Fruit fly (Drosophila melanogaster) whole organism, adult: ENCODE results near the gene lectin-29Ca.
A peak's percentile ranks its signal among the peaks of the same experiment; 100 is the strongest.

Source experiments
- CG11617 ChIP-seq: fragments of 200-800 bp; sonication (Bioruptor generic); optimal IDR thresholded peaks from 2 replicates; lab custom pipeline; 2017; ENCODE audit warnings: mild to moderate bottlenecking, missing biosample characterization, missing genetic modification reagents, missing genetic modification characterization
- CG12768 ChIP-seq: fragments of 200-800 bp; sonication (Bioruptor generic); optimal IDR thresholded peaks from 2 replicates; lab custom pipeline; 2017; ENCODE audit warnings: missing biosample characterization, missing genetic modification characterization, mild to moderate bottlenecking, moderate library complexity, missing genetic modification reagents
- CG14711 ChIP-seq: fragments of 200-800 bp; sonication (Bioruptor generic); optimal IDR thresholded peaks from 2 replicates; lab custom pipeline; 2018; ENCODE audit warnings: missing biosample characterization, mild to moderate bottlenecking, missing genetic modification characterization, moderate library complexity
- CG33017 ChIP-seq: fragments of 200-800 bp; sonication (Bioruptor generic); optimal IDR thresholded peaks from 2 replicates; lab custom pipeline; 2018; ENCODE audit warnings: missing biosample characterization, mild to moderate bottlenecking, missing genetic modification characterization, moderate library complexity
- CG5204 ChIP-seq: fragments of 200-800 bp; sonication (Bioruptor generic); optimal IDR thresholded peaks from 2 replicates; lab custom pipeline; 2016; ENCODE audit warnings: missing biosample characterization, missing genetic modification characterization
- CG7101 ChIP-seq: fragments of 200-800 bp; sonication (Bioruptor generic); optimal IDR thresholded peaks from 2 replicates; lab custom pipeline; 2018; ENCODE audit warnings: missing biosample characterization, mild to moderate bottlenecking, missing genetic modification characterization, moderate library complexity
- Clk ChIP-seq: fragments of 200-800 bp; sonication (Bioruptor generic); optimal IDR thresholded peaks from 2 replicates; lab custom pipeline; 2017; ENCODE audit warnings: missing biosample characterization, missing genetic modification characterization
- Crg-1 ChIP-seq: fragments of 200-800 bp; sonication (Bioruptor generic); optimal IDR thresholded peaks from 2 replicates; lab custom pipeline; 2016; ENCODE audit warnings: missing biosample characterization, missing genetic modification characterization
- Mnt ChIP-seq: fragments of 200-800 bp; sonication (Bioruptor generic); optimal IDR thresholded peaks from 2 replicates; lab custom pipeline; 2016; ENCODE audit warnings: missing biosample characterization, mild to moderate bottlenecking, missing genetic modification characterization
- bab1 ChIP-seq: fragments of 200-800 bp; sonication (Bioruptor generic); optimal IDR thresholded peaks from 3 replicates; lab custom pipeline; 2019; ENCODE audit warnings: missing biosample characterization, mild to moderate bottlenecking, missing genetic modification characterization, moderate library complexity
- cic ChIP-seq: fragments of 200-800 bp; sonication (Bioruptor generic); optimal IDR thresholded peaks from 2 replicates; lab custom pipeline; 2017; ENCODE audit warnings: missing biosample characterization, mild to moderate bottlenecking, missing genetic modification characterization, moderate library complexity
- kay ChIP-seq: fragments of 200-800 bp; sonication (Bioruptor generic); peaks from one replicate; lab custom pipeline; 2016; ENCODE audit warnings: missing biosample characterization, missing genetic modification characterization, borderline replicate concordance
- pad ChIP-seq: fragments of 200-800 bp; sonication (Bioruptor generic); optimal IDR thresholded peaks from 3 replicates; lab custom pipeline; 2017; ENCODE audit warnings: missing biosample characterization, missing genetic modification characterization, mild to moderate bottlenecking, moderate library complexity, missing genetic modification reagents
- tj ChIP-seq: fragments of 200-800 bp; sonication (Bioruptor generic); optimal IDR thresholded peaks from 3 replicates; lab custom pipeline; 2017; ENCODE audit warnings: missing biosample characterization, mild to moderate bottlenecking, missing genetic modification characterization, moderate library complexity
- toe ChIP-seq: fragments of 200-800 bp; sonication (Bioruptor generic); optimal IDR thresholded peaks from 2 replicates; lab custom pipeline; 2016; ENCODE audit warnings: missing biosample characterization, missing genetic modification characterization

Gene lectin-29Ca

DNA sequence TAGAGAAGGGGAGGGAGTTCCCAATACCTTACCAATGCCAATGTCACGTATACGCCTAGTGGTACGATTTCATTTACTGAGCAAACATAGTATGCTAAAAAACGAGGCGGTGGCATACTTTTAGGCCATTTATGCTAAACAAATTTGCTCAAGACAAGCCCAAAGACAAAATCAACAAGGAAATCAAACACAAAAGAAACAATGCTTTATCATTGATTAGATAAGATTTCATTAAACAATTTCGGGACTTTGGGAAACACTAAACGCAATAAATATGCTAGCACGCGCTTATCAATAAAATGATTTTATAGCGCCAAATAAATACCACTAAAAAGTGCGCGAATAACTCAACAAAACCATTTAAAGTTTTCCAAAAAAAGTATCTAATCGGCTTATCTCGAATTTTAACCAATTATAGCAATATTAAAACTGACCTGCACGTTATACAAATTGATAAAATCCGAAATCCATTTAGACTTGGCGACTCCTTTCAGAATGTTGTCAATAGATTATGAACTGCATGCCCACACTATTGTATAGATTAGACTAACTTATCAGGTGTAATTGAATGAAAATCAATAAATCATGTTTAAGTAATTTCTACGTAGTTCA, 43.4 kb downstream of the lectin-29Ca start:
- TF ChIP-seq kay (GFP tag; lab: Kevin White, UChicago) (peak; percentile 56), Mnt (no peak), Crg-1 (GFP tag; lab: Kevin White, UChicago) (no peak)

- TF ChIP-seq CG12768 (GFP tag; lab: Kevin White, UChicago) (no peak), Crg-1 (GFP tag; lab: Kevin White, UChicago) (no peak), CG33017 (tag; lab: Kevin White, UChicago) (no peak), toe (no peak), CG14711 (no peak), CG11617 (GFP tag; lab: Kevin White, UChicago) (no peak), bab1 (GFP tag; lab: Kevin White, UChicago) (no peak), pad (no peak), tj (GFP tag; lab: Kevin White, UChicago) (no peak)
Observed at dm6 chr2L:8346260-8346659, 47.8 kb downstream of the lectin-29Ca start, which contains the start of gene CG7778. CG7778 (plus strand) TSS chr2L:8346620.

dm6 chr2L:8344536-8344935, 49.5 kb downstream of the lectin-29Ca start:
- TF ChIP-seq Clk (GFP tag; lab: Kevin White, UChicago), result no peak
- TF ChIP-seq Mnt, result no peak
- peak; percentile 71 for TF ChIP-seq cic (GFP tag; lab: Kevin White, UChicago)
- TF ChIP-seq CG7101 (tag; lab: Kevin White, UChicago), result no peak
- no peak for TF ChIP-seq toe
- TF ChIP-seq CG5204 (GFP tag; lab: Kevin White, UChicago), result no peak
- TF ChIP-seq CG33017 (tag; lab: Kevin White, UChicago), result no peak
